Worm (Caenorhabditis elegans) whole organism, late embryonic: ENCODE measurements around the gene M163.8.

Experiments
- C38D4.7 ChIP-seq: fragments of 200-800 bp; sonication (Bioruptor generic); optimal IDR thresholded peaks from 2 replicates; lab custom pipeline; 2018; ENCODE audit warnings: mild to moderate bottlenecking, missing genetic modification characterization, moderate library complexity, missing compliant biosample characterization
- K02D7.2 ChIP-seq: sonication (generic microtip); optimal IDR thresholded peaks from 2 replicates; lab custom pipeline; 2017; ENCODE audit warnings: mild to moderate bottlenecking, missing genetic modification characterization, missing compliant biosample characterization
- K09A11.1 ChIP-seq: sonication (generic microtip); optimal IDR thresholded peaks from 2 replicates; lab custom pipeline; 2017; ENCODE audit warnings: antibody characterized with exemption, mild to moderate bottlenecking, missing genetic modification characterization, missing compliant biosample characterization; ENCODE audit not compliant: insufficient read depth
- T23F11.4 ChIP-seq: fragments of 200-800 bp; sonication (Bioruptor generic); optimal IDR thresholded peaks from 2 replicates; lab custom pipeline; 2018; ENCODE audit warnings: mild to moderate bottlenecking, missing genetic modification characterization, missing compliant biosample characterization
- Y22D7AL.16 ChIP-seq: sonication (generic microtip); optimal IDR thresholded peaks from 2 replicates; lab custom pipeline; 2016; ENCODE audit warnings: missing genetic modification characterization, missing compliant biosample characterization
- ahr-1 ChIP-seq: sonication (generic microtip); optimal IDR thresholded peaks from 2 replicates; lab custom pipeline; 2016; ENCODE audit warnings: missing genetic modification characterization, missing compliant biosample characterization
- ama-1 ChIP-seq: fragments of 150-350 bp; optimal IDR thresholded peaks from 2 replicates; lab custom pipeline; 2014
- ceh-14 ChIP-seq: sonication (generic microtip); optimal IDR thresholded peaks from 2 replicates; lab custom pipeline; 2016; ENCODE audit warnings: missing genotype, missing genetic modification characterization, missing compliant biosample characterization
- ceh-19 ChIP-seq: fragments of 200-800 bp; sonication (Bioruptor generic); optimal IDR thresholded peaks from 2 replicates; lab custom pipeline; 2018; ENCODE audit warnings: mild to moderate bottlenecking, missing genetic modification characterization, missing compliant biosample characterization
- ceh-2 ChIP-seq: sonication (generic microtip); optimal IDR thresholded peaks from 2 replicates; lab custom pipeline; 2016; ENCODE audit warnings: missing genotype, missing genetic modification characterization, missing compliant biosample characterization
- ceh-24 ChIP-seq: sonication (generic microtip); optimal IDR thresholded peaks from 2 replicates; lab custom pipeline; 2016; ENCODE audit warnings: mild to moderate bottlenecking, missing genetic modification characterization, missing compliant biosample characterization
- ceh-31 ChIP-seq: sonication (generic microtip); optimal IDR thresholded peaks from 2 replicates; lab custom pipeline; 2016; ENCODE audit warnings: missing genetic modification characterization, missing compliant biosample characterization
- ceh-34 ChIP-seq: sonication (generic microtip); optimal IDR thresholded peaks from 2 replicates; lab custom pipeline; 2016; ENCODE audit warnings: mild to moderate bottlenecking, missing genetic modification characterization, missing compliant biosample characterization
- ceh-45 ChIP-seq: fragments of 200-800 bp; sonication (Bioruptor generic); IDR thresholded peaks from 2 replicates; pipeline ENCODE4 v1.3.6; 2022; ENCODE audit warnings: missing genetic modification reagents, missing genetic modification characterization, missing compliant biosample characterization
- ceh-48 ChIP-seq: sonication (generic microtip); optimal IDR thresholded peaks from 2 replicates; lab custom pipeline; 2016; ENCODE audit warnings: missing genetic modification characterization, inconsistent platforms, missing compliant biosample characterization
- ceh-6 ChIP-seq: fragments of 200-800 bp; sonication (Bioruptor generic); optimal IDR thresholded peaks from 2 replicates; lab custom pipeline; 2018; ENCODE audit warnings: mild to moderate bottlenecking, missing genetic modification characterization, missing compliant biosample characterization
- ceh-9 ChIP-seq: sonication (generic microtip); optimal IDR thresholded peaks from 2 replicates; lab custom pipeline; 2016; ENCODE audit warnings: mild to moderate bottlenecking, missing genetic modification characterization, inconsistent platforms, missing compliant biosample characterization
- che-1 ChIP-seq: sonication (generic microtip); optimal IDR thresholded peaks from 2 replicates; lab custom pipeline; 2016; ENCODE audit warnings: mild to moderate bottlenecking, missing genetic modification characterization, missing compliant biosample characterization
- dmd-4 ChIP-seq: sonication (generic microtip); optimal IDR thresholded peaks from 2 replicates; lab custom pipeline; 2016; ENCODE audit warnings: borderline replicate concordance, missing genetic modification characterization, missing compliant biosample characterization
- dve-1 ChIP-seq: sonication (generic microtip); optimal IDR thresholded peaks from 2 replicates; lab custom pipeline; 2017; ENCODE audit warnings: antibody characterized with exemption, mild to moderate bottlenecking, missing genetic modification characterization, missing compliant biosample characterization
- elt-2 ChIP-seq: sonication (generic microtip); optimal IDR thresholded peaks from 2 replicates; lab custom pipeline; 2016; ENCODE audit warnings: missing genetic modification reagents, missing genetic modification characterization, missing compliant biosample characterization
- elt-4 ChIP-seq: sonication (generic microtip); optimal IDR thresholded peaks from 2 replicates; lab custom pipeline; 2016; ENCODE audit warnings: missing genetic modification characterization, missing compliant biosample characterization
- ets-4 ChIP-seq: sonication (generic microtip); optimal IDR thresholded peaks from 2 replicates; lab custom pipeline; 2016; ENCODE audit warnings: missing genetic modification characterization, missing compliant biosample characterization
- eyg-1 ChIP-seq: sonication (generic microtip); optimal IDR thresholded peaks from 2 replicates; lab custom pipeline; 2016; ENCODE audit warnings: missing genotype, missing genetic modification characterization, missing compliant biosample characterization
- fax-1 ChIP-seq: sonication (generic microtip); optimal IDR thresholded peaks from 2 replicates; lab custom pipeline; 2016; ENCODE audit warnings: missing genotype, missing genetic modification characterization, missing compliant biosample characterization
- gmeb-2 ChIP-seq: sonication (generic microtip); optimal IDR thresholded peaks from 2 replicates; lab custom pipeline; 2016; ENCODE audit warnings: missing genetic modification characterization, inconsistent platforms, missing compliant biosample characterization
- hlh-13 ChIP-seq: fragments of 200-800 bp; sonication (Bioruptor generic); optimal IDR thresholded peaks from 2 replicates; lab custom pipeline; 2018; ENCODE audit warnings: mild to moderate bottlenecking, missing genetic modification characterization, missing compliant biosample characterization
- hlh-6 ChIP-seq: sonication (generic microtip); optimal IDR thresholded peaks from 2 replicates; lab custom pipeline; 2016; ENCODE audit warnings: missing genotype, missing genetic modification characterization, missing compliant biosample characterization
- hlh-8 ChIP-seq: sonication (generic microtip); optimal IDR thresholded peaks from 2 replicates; lab custom pipeline; 2016; ENCODE audit warnings: missing genotype, missing genetic modification characterization, missing compliant biosample characterization
- lim-6 ChIP-seq: sonication (generic microtip); optimal IDR thresholded peaks from 2 replicates; lab custom pipeline; 2016; ENCODE audit warnings: missing genetic modification characterization, missing compliant biosample characterization
- madf-2 ChIP-seq: sonication (generic microtip); optimal IDR thresholded peaks from 2 replicates; lab custom pipeline; 2017; ENCODE audit warnings: missing genetic modification characterization, missing compliant biosample characterization
- mec-3 ChIP-seq: sonication (generic microtip); optimal IDR thresholded peaks from 2 replicates; lab custom pipeline; 2016; ENCODE audit warnings: borderline replicate concordance, missing genetic modification characterization, missing compliant biosample characterization
- nfya-1 ChIP-seq: sonication (generic microtip); optimal IDR thresholded peaks from 2 replicates; lab custom pipeline; 2017; ENCODE audit warnings: missing genetic modification characterization, mild to moderate bottlenecking, missing compliant biosample characterization, antibody characterized with exemption, moderate library complexity
- nhr-11 ChIP-seq: fragments of 150-350 bp; optimal IDR thresholded peaks from 2 replicates; lab custom pipeline; 2014; ENCODE audit warnings: missing biosample characterization, missing genetic modification characterization
- npax-4 ChIP-seq: sonication (generic microtip); optimal IDR thresholded peaks from 2 replicates; lab custom pipeline; 2016; ENCODE audit warnings: missing genetic modification characterization, missing compliant biosample characterization
- odd-2 ChIP-seq: sonication (generic microtip); optimal IDR thresholded peaks from 2 replicates; lab custom pipeline; 2017; ENCODE audit warnings: antibody characterized with exemption, mild to moderate bottlenecking, missing genetic modification characterization, missing compliant biosample characterization
- pag-3 ChIP-seq: sonication (generic microtip); optimal IDR thresholded peaks from 2 replicates; lab custom pipeline; 2016; ENCODE audit warnings: missing compliant biosample characterization, missing genetic modification characterization, borderline replicate concordance
- pat-9 ChIP-seq: fragments of 200-800 bp; sonication (Bioruptor generic); optimal IDR thresholded peaks from 2 replicates; lab custom pipeline; 2018; ENCODE audit warnings: mild to moderate bottlenecking, missing genetic modification characterization, moderate library complexity, missing compliant biosample characterization
- pax-1 ChIP-seq: fragments of 150-350 bp; optimal IDR thresholded peaks from 2 replicates; lab custom pipeline; 2014; ENCODE audit warnings: missing biosample characterization, missing genetic modification characterization
- pha-2 ChIP-seq: sonication (generic microtip); optimal IDR thresholded peaks from 2 replicates; lab custom pipeline; 2017; ENCODE audit warnings: mild to moderate bottlenecking, missing genetic modification characterization, missing compliant biosample characterization
- pqm-1 ChIP-seq: sonication (generic microtip); optimal IDR thresholded peaks from 2 replicates; lab custom pipeline; 2016; ENCODE audit warnings: missing genetic modification characterization, missing compliant biosample characterization
- pros-1 ChIP-seq: fragments of 150-350 bp; optimal IDR thresholded peaks from 2 replicates; lab custom pipeline; 2014; ENCODE audit warnings: missing biosample characterization, missing genetic modification reagents, missing genetic modification characterization
- rnt-1 ChIP-seq: sonication (generic microtip); optimal IDR thresholded peaks from 2 replicates; lab custom pipeline; 2016; ENCODE audit warnings: missing genetic modification characterization, missing compliant biosample characterization
- tbx-2 ChIP-seq: sonication (generic microtip); optimal IDR thresholded peaks from 2 replicates; lab custom pipeline; 2016; ENCODE audit warnings: missing genetic modification characterization, missing compliant biosample characterization
- tbx-7 ChIP-seq: sonication (generic microtip); optimal IDR thresholded peaks from 2 replicates; lab custom pipeline; 2016; ENCODE audit warnings: missing genotype, missing genetic modification characterization, missing compliant biosample characterization
- unc-42 ChIP-seq: sonication (generic microtip); optimal IDR thresholded peaks from 2 replicates; lab custom pipeline; 2016; ENCODE audit warnings: missing genotype, missing genetic modification characterization, missing compliant biosample characterization
- unc-55 ChIP-seq: sonication (generic microtip); optimal IDR thresholded peaks from 2 replicates; lab custom pipeline; 2017; ENCODE audit warnings: missing biosample characterization, missing genetic modification reagents, missing genetic modification characterization
- unc-86 ChIP-seq: sonication (generic microtip); optimal IDR thresholded peaks from 2 replicates; lab custom pipeline; 2016; ENCODE audit warnings: missing genetic modification characterization, missing compliant biosample characterization
- zip-5 ChIP-seq: sonication (generic microtip); optimal IDR thresholded peaks from 2 replicates; lab custom pipeline; 2016; ENCODE audit warnings: missing genetic modification characterization, missing compliant biosample characterization
- ztf-16 ChIP-seq: sonication (generic microtip); optimal IDR thresholded peaks from 2 replicates; lab custom pipeline; 2017; ENCODE audit warnings: missing genetic modification characterization, missing compliant biosample characterization

Gene M163.8

DNA sequence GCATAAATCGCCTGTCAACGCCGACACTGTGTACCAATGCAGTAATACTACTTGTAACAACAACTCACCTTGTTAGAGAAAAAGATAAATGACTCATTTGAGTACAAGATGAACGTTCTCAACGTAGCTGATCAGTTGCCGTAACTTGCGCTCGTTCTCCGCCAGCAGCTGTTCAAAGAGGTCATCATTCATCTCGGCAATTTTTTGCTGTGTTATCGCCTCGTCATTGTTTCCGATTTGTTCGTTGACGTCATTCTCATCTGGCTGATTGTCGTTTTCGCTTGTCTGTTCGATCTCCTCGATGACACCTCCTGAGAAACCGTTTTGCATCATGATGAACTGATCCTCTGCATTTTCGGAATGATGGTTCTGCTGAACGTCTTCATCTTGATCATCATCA, 18.4 kb downstream of the M163.8 start:
- TF ChIP-seq fax-1 (tag; lab: Kevin White, UChicago) (no peak), unc-42 (no peak), ceh-48 (tag; lab: Kevin White, UChicago) (no peak), unc-55 (GFP tag; lab: Kevin White, UChicago) (peak; percentile 2), ceh-2 (tag; lab: Kevin White, UChicago) (no peak), ceh-14 (tag; lab: Kevin White, UChicago) (no peak)

DNA sequence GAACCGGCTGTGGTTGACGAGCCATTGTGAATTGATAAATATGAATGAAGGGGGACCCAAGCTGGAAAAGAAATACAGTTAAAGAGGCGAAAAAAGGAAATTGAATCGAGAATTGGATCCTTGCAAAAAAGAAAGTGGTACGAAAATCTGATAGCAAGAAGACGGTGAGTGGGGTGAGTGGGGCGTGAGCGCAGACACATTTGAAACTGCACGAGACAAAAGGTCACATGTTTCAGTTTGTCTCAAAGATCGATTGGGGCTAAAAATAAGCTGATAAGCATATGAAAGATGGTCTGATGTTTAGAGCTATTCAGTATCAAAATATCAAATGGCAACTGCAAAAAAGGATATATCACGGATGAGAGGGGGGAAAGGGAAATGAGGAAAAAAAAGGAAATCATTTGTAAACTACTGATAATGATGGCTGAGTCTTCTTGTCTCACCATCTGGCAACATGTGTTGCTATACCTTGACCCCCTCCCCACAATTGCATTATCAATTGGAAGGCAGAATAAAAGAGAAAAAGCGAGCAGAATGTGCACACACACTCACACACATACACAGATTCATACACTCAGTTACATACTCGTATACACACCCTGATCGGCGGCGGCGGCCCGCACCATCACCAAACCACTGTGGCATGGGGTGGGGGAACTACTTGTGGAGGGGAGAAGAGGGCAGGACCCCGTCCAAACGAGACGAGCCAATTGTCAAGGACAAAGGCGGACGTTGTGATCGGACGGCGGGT, 19.0 kb downstream of the M163.8 start, which contains the start of gene M163.1:
M163.1 (minus strand) TSS at position 25 of the 751 bp plus-strand sequence.
- peak; percentile 37 for TF ChIP-seq ceh-6
- no peak for TF ChIP-seq elt-2 (tag; lab: Kevin White, UChicago)
- no peak for TF ChIP-seq che-1
- no peak for TF ChIP-seq gmeb-2
- no peak for TF ChIP-seq npax-4 (tag; lab: Kevin White, UChicago)
- TF ChIP-seq ahr-1 (tag; lab: Kevin White, UChicago), result no peak
- no peak for TF ChIP-seq lim-6 (tag; lab: Kevin White, UChicago)
- TF ChIP-seq mec-3 (tag; lab: Kevin White, UChicago), result no peak
- no peak for TF ChIP-seq elt-4 (tag; lab: Kevin White, UChicago)
- peak; percentile 22 for TF ChIP-seq eyg-1 (tag; lab: Kevin White, UChicago)
- TF ChIP-seq pha-2 (tag; lab: Kevin White, UChicago), result no peak
- no peak for TF ChIP-seq hlh-13 (GFP tag; lab: Kevin White, UChicago)
- no peak for TF ChIP-seq K09A11.1 (tag; lab: Kevin White, UChicago)
- TF ChIP-seq tbx-2 (tag; lab: Kevin White, UChicago), result peak; percentile 56
- TF ChIP-seq dve-1 (tag; lab: Kevin White, UChicago), result no peak
- no peak for TF ChIP-seq pat-9 (tag; lab: Kevin White, UChicago)
- TF ChIP-seq ztf-16 (tag; lab: Kevin White, UChicago), result no peak
- TF ChIP-seq tbx-7 (tag; lab: Kevin White, UChicago), result no peak
- peak; percentile 15 for TF ChIP-seq hlh-8 (tag; lab: Kevin White, UChicago)
- TF ChIP-seq zip-5 (tag; lab: Kevin White, UChicago), result no peak
- peak; percentile 10 for TF ChIP-seq pros-1 (tag; lab: Kevin White, UChicago)
- TF ChIP-seq dmd-4 (tag; lab: Kevin White, UChicago), result no peak
- no peak for TF ChIP-seq pax-1 (tag; lab: Kevin White, UChicago)
- TF ChIP-seq hlh-6 (tag; lab: Kevin White, UChicago), result no peak
- TF ChIP-seq pqm-1 (tag; lab: Kevin White, UChicago), result no peak
- TF ChIP-seq ceh-34 (tag; lab: Kevin White, UChicago), result no peak
- TF ChIP-seq unc-86 (tag; lab: Kevin White, UChicago), result no peak
- TF ChIP-seq fax-1 (tag; lab: Kevin White, UChicago), result no peak
- no peak for TF ChIP-seq ets-4 (tag; lab: Kevin White, UChicago)
- TF ChIP-seq pag-3, result no peak
- no peak for TF ChIP-seq ceh-19
- TF ChIP-seq odd-2 (tag; lab: Kevin White, UChicago), result no peak
- TF ChIP-seq C38D4.7 (GFP tag; lab: Kevin White, UChicago), result no peak
- no peak for TF ChIP-seq madf-2 (tag; lab: Kevin White, UChicago)
- TF ChIP-seq ceh-14 (tag; lab: Kevin White, UChicago), result no peak
- no peak for TF ChIP-seq ceh-9 (tag; lab: Kevin White, UChicago)
- TF ChIP-seq nhr-11 (tag; lab: Kevin White, UChicago), result no peak
- no peak for TF ChIP-seq ceh-48 (tag; lab: Kevin White, UChicago)
- TF ChIP-seq nfya-1, result peak; percentile 13
- TF ChIP-seq rnt-1 (tag; lab: Kevin White, UChicago), result peak; percentile 36
- no peak for TF ChIP-seq ama-1
- TF ChIP-seq Y22D7AL.16 (tag; lab: Kevin White, UChicago), result no peak
- TF ChIP-seq ceh-31 (tag; lab: Kevin White, UChicago), result peak; percentile 16
- TF ChIP-seq T23F11.4, result no peak
- no peak for TF ChIP-seq ceh-24 (tag; lab: Kevin White, UChicago)
- no peak for TF ChIP-seq K02D7.2 (tag; lab: Kevin White, UChicago)
- TF ChIP-seq ceh-45 (GFP tag; lab: Robert Waterston, UW), result no peak
